Fruit fly (Drosophila melanogaster) whole organism, embryonic: ENCODE results near the gene Hsp70Aa.

Experiments
- Ada2b ChIP-seq: fragments of 200-800 bp; sonication (Bioruptor generic); IDR thresholded peaks from 2 replicates; pipeline ENCODE4 v1.3.6; 2022; ENCODE audit warnings: missing biosample characterization, missing genetic modification characterization
- Blimp-1 ChIP-seq: fragments of 200-800 bp; sonication (Bioruptor generic); optimal IDR thresholded peaks from 3 replicates; lab custom pipeline; 2018; ENCODE audit warnings: missing biosample characterization, missing genetic modification characterization, mild to moderate bottlenecking, moderate library complexity, missing genetic modification reagents
- CG11085 ChIP-seq: fragments of 200-800 bp; sonication (Bioruptor generic); IDR thresholded peaks from 2 replicates; pipeline ENCODE4 v1.3.6; 2022; ENCODE audit warnings: missing biosample characterization, missing genetic modification characterization
- CG11723 ChIP-seq: fragments of 200-800 bp; sonication (Bioruptor generic); optimal IDR thresholded peaks from 2 replicates; lab custom pipeline; 2017; ENCODE audit warnings: missing biosample characterization, mild to moderate bottlenecking, missing genetic modification characterization
- CG12391 ChIP-seq: fragments of 200-800 bp; sonication (Bioruptor generic); optimal IDR thresholded peaks from 3 replicates; lab custom pipeline; 2018; ENCODE audit warnings: missing biosample characterization, mild to moderate bottlenecking, missing genetic modification characterization, moderate library complexity
- CG14667 ChIP-seq: fragments of 200-800 bp; sonication (Bioruptor generic); IDR thresholded peaks from 2 replicates; pipeline ENCODE4 v1.3.6; 2022; ENCODE audit warnings: missing biosample characterization, missing genetic modification characterization
- CG14710 ChIP-seq: fragments of 200-800 bp; sonication (Bioruptor generic); optimal IDR thresholded peaks from 3 replicates; lab custom pipeline; 2019; ENCODE audit warnings: missing biosample characterization, mild to moderate bottlenecking, missing genetic modification characterization, moderate library complexity
- CG1603 ChIP-seq: fragments of 200-800 bp; sonication (Bioruptor generic); optimal IDR thresholded peaks from 2 replicates; lab custom pipeline; 2019; ENCODE audit warnings: missing biosample characterization, mild to moderate bottlenecking, missing genetic modification characterization, moderate library complexity
- CG17186 ChIP-seq: fragments of 200-800 bp; sonication (Bioruptor generic); optimal IDR thresholded peaks from 3 replicates; lab custom pipeline; 2017; ENCODE audit warnings: missing biosample characterization, missing genetic modification reagents, missing genetic modification characterization
- CG18599 ChIP-seq: fragments of 200-800 bp; sonication (Bioruptor generic); optimal IDR thresholded peaks from 3 replicates; lab custom pipeline; 2017; ENCODE audit warnings: missing biosample characterization, missing genetic modification characterization, mild to moderate bottlenecking, moderate library complexity, missing genetic modification reagents
- CG2120 ChIP-seq: fragments of 200-800 bp; sonication (Bioruptor generic); optimal IDR thresholded peaks from 3 replicates; lab custom pipeline; 2016; ENCODE audit warnings: missing biosample characterization, missing genetic modification characterization
- CG2199 ChIP-seq: fragments of 200-800 bp; sonication (Bioruptor generic); IDR thresholded peaks from 3 replicates; pipeline ENCODE4 v1.3.6; 2022; ENCODE audit warnings: missing biosample characterization, missing genetic modification characterization
- CG2202 ChIP-seq: fragments of 200-800 bp; sonication (Bioruptor generic); optimal IDR thresholded peaks from 2 replicates; lab custom pipeline; 2018; ENCODE audit warnings: missing biosample characterization, mild to moderate bottlenecking, missing genetic modification characterization
- CG2712 ChIP-seq: fragments of 200-800 bp; optimal IDR thresholded peaks from 3 replicates; lab custom pipeline; 2019; ENCODE audit warnings: missing biosample characterization, mild to moderate bottlenecking, missing genetic modification characterization, moderate library complexity
- CG31224 ChIP-seq: fragments of 200-800 bp; sonication (Bioruptor generic); IDR thresholded peaks from 2 replicates; pipeline ENCODE4 v1.3.6; 2022; ENCODE audit warnings: missing biosample characterization, missing genetic modification characterization
- CG3163 ChIP-seq: fragments of 200-800 bp; sonication (Bioruptor generic); optimal IDR thresholded peaks from 3 replicates; lab custom pipeline; 2016; ENCODE audit warnings: missing biosample characterization, missing genetic modification characterization
- CG8924 ChIP-seq: fragments of 200-800 bp; optimal IDR thresholded peaks from 3 replicates; lab custom pipeline; 2019; ENCODE audit warnings: missing biosample characterization, mild to moderate bottlenecking, missing genetic modification characterization, moderate library complexity
- CoRest ChIP-seq: fragments of 200-800 bp; sonication (Bioruptor generic); optimal IDR thresholded peaks from 3 replicates; lab custom pipeline; 2018; ENCODE audit warnings: missing biosample characterization, mild to moderate bottlenecking, missing genetic modification characterization, moderate library complexity
- Ets65A ChIP-seq: fragments of 200-800 bp; sonication (Bioruptor generic); peaks from one replicate; lab custom pipeline; 2016; ENCODE audit warnings: missing biosample characterization, missing genetic modification characterization
- H15 ChIP-seq: fragments of 200-800 bp; sonication (Bioruptor generic); IDR thresholded peaks from 3 replicates; pipeline ENCODE4 v1.3.6; 2022; ENCODE audit warnings: missing biosample characterization, missing genetic modification characterization
- HHEX ChIP-seq: fragments of 200-800 bp; sonication (Bioruptor generic); optimal IDR thresholded peaks from 3 replicates; lab custom pipeline; 2017; ENCODE audit warnings: missing biosample characterization, mild to moderate bottlenecking, missing genetic modification characterization, missing genetic modification reagents
- Jarid2 ChIP-seq: fragments of 200-800 bp; sonication (Bioruptor generic); optimal IDR thresholded peaks from 3 replicates; lab custom pipeline; 2017; ENCODE audit warnings: mild to moderate bottlenecking, missing biosample characterization, missing genetic modification reagents, missing genetic modification characterization
- Kr ChIP-seq: fragments of 200-800 bp; sonication (Bioruptor generic); optimal IDR thresholded peaks from 2 replicates; lab custom pipeline; 2017; ENCODE audit warnings: missing biosample characterization, mild to moderate bottlenecking, missing genetic modification characterization
- MBD-R2 ChIP-seq: fragments of 200-800 bp; sonication (Bioruptor generic); IDR thresholded peaks from 2 replicates; pipeline ENCODE4 v1.3.6; 2022; ENCODE audit warnings: missing biosample characterization, missing genetic modification characterization
- MESR4 ChIP-seq: fragments of 200-800 bp; sonication (Bioruptor generic); optimal IDR thresholded peaks from 2 replicates; lab custom pipeline; 2018; ENCODE audit warnings: missing biosample characterization, mild to moderate bottlenecking, missing genetic modification characterization, moderate library complexity
- Myb ChIP-seq: fragments of 200-800 bp; sonication (Bioruptor generic); optimal IDR thresholded peaks from 2 replicates; lab custom pipeline; 2016; ENCODE audit warnings: missing biosample characterization, missing genetic modification characterization
- Nf-YA ChIP-seq: fragments of 200-800 bp; sonication (Bioruptor generic); IDR thresholded peaks from 2 replicates; pipeline ENCODE4 v1.3.6; 2022; ENCODE audit warnings: missing biosample characterization, missing genetic modification characterization
- Nf-YC ChIP-seq: fragments of 200-800 bp; optimal IDR thresholded peaks from 3 replicates; lab custom pipeline; 2019; ENCODE audit warnings: missing biosample characterization, mild to moderate bottlenecking, missing genetic modification characterization, moderate library complexity
- Opbp ChIP-seq: fragments of 200-800 bp; sonication (Bioruptor generic); IDR thresholded peaks from 3 replicates; pipeline ENCODE4 v1.3.6; 2022; ENCODE audit warnings: missing biosample characterization, missing genetic modification characterization; ENCODE audit not compliant: partially characterized antibody
- Trl ChIP-seq, 3 experiments: fragments of >200 bp in 2 of 3; fragments of 200-800 bp in 1 of 3; sonication (Bioruptor generic) in 1 of 3; optimal IDR thresholded peaks; 2 replicates in 1 of 3; 3 replicates in 2 of 3; lab custom pipeline; 2016 to 2017; ENCODE audit warnings: missing biosample characterization in 1 of 3, missing genetic modification characterization in 1 of 3
- Vsx1 ChIP-seq: fragments of 200-800 bp; sonication (Bioruptor generic); optimal IDR thresholded peaks from 2 replicates; lab custom pipeline; 2017; ENCODE audit warnings: missing biosample characterization, mild to moderate bottlenecking, missing genetic modification characterization, missing genetic modification reagents
- ato ChIP-seq: fragments of 200-800 bp; sonication (Bioruptor generic); IDR thresholded peaks from 2 replicates; pipeline ENCODE4 v1.3.6; 2022; ENCODE audit warnings: missing biosample characterization, missing genetic modification characterization; ENCODE audit not compliant: partially characterized antibody
- chinmo ChIP-seq: fragments of 200-800 bp; sonication (Bioruptor generic); IDR thresholded peaks from 4 replicates; pipeline ENCODE4 v1.3.6; 2022; ENCODE audit warnings: missing biosample characterization, missing genetic modification characterization; ENCODE audit not compliant: partially characterized antibody
- ci ChIP-seq: fragments of 200-800 bp; sonication (Bioruptor generic); IDR thresholded peaks from 3 replicates; pipeline ENCODE4 v1.3.6; 2022; ENCODE audit warnings: missing biosample characterization, missing genetic modification characterization
- crp ChIP-seq, 2 experiments: fragments of 200-800 bp; sonication (Bioruptor generic); optimal IDR thresholded peaks; 2 replicates in 1 of 2; 3 replicates in 1 of 2; lab custom pipeline; 2017; ENCODE audit warnings: missing biosample characterization in 2 of 2, missing genetic modification characterization in 2 of 2, mild to moderate bottlenecking in 1 of 2, moderate library complexity in 1 of 2
- dm ChIP-seq: fragments of 200-800 bp; sonication (Bioruptor generic); optimal IDR thresholded peaks from 3 replicates; lab custom pipeline; 2016; ENCODE audit warnings: missing biosample characterization, missing genetic modification characterization
- gce ChIP-seq: fragments of 200-800 bp; sonication (Bioruptor generic); IDR thresholded peaks from 3 replicates; pipeline ENCODE4 v1.3.6; 2022; ENCODE audit warnings: missing biosample characterization, missing genetic modification characterization
- grau ChIP-seq: fragments of 200-800 bp; optimal IDR thresholded peaks from 3 replicates; lab custom pipeline; 2019; ENCODE audit warnings: missing biosample characterization, mild to moderate bottlenecking, missing genetic modification characterization, moderate library complexity
- kni ChIP-seq: fragments of 200-800 bp; sonication (Bioruptor generic); optimal IDR thresholded peaks from 3 replicates; lab custom pipeline; 2017; ENCODE audit warnings: mild to moderate bottlenecking, missing biosample characterization, missing genetic modification reagents, missing genetic modification characterization
- knrl ChIP-seq: fragments of 200-800 bp; sonication (Bioruptor generic); IDR thresholded peaks from 3 replicates; pipeline ENCODE4 v1.3.6; 2022; ENCODE audit warnings: missing biosample characterization, missing genetic modification characterization; ENCODE audit not compliant: partially characterized antibody
- nmo ChIP-seq: fragments of 200-800 bp; sonication (Bioruptor generic); optimal IDR thresholded peaks from 2 replicates; lab custom pipeline; 2018; ENCODE audit warnings: missing biosample characterization, mild to moderate bottlenecking, missing genetic modification characterization, moderate library complexity
- nom ChIP-seq: fragments of 200-800 bp; sonication (Bioruptor generic); optimal IDR thresholded peaks from 2 replicates; lab custom pipeline; 2017; ENCODE audit warnings: missing biosample characterization, missing genetic modification characterization, mild to moderate bottlenecking, moderate library complexity, missing genetic modification reagents
- oc ChIP-seq: fragments of 200-800 bp; sonication (Bioruptor generic); optimal IDR thresholded peaks from 2 replicates; lab custom pipeline; 2018; ENCODE audit warnings: missing biosample characterization, mild to moderate bottlenecking, missing genetic modification characterization, moderate library complexity
- phol ChIP-seq: fragments of 200-800 bp; sonication (Bioruptor generic); optimal IDR thresholded peaks from 3 replicates; lab custom pipeline; 2018; ENCODE audit warnings: missing biosample characterization, mild to moderate bottlenecking, missing genetic modification characterization, moderate library complexity
- pros ChIP-seq: fragments of 200-800 bp; sonication (Bioruptor generic); optimal IDR thresholded peaks from 3 replicates; lab custom pipeline; 2019; ENCODE audit warnings: missing biosample characterization, mild to moderate bottlenecking, missing genetic modification characterization, moderate library complexity
- sens ChIP-seq: fragments of 200-800 bp; sonication (Bioruptor generic); peaks from one replicate; lab custom pipeline; 2016; ENCODE audit warnings: missing biosample characterization, missing genetic modification characterization
- z ChIP-seq: fragments of 200-800 bp; sonication (Bioruptor generic); IDR thresholded peaks from 3 replicates; pipeline ENCODE4 v1.3.6; 2022; ENCODE audit warnings: missing biosample characterization, missing genetic modification characterization

Gene Hsp70Aa

DNA sequence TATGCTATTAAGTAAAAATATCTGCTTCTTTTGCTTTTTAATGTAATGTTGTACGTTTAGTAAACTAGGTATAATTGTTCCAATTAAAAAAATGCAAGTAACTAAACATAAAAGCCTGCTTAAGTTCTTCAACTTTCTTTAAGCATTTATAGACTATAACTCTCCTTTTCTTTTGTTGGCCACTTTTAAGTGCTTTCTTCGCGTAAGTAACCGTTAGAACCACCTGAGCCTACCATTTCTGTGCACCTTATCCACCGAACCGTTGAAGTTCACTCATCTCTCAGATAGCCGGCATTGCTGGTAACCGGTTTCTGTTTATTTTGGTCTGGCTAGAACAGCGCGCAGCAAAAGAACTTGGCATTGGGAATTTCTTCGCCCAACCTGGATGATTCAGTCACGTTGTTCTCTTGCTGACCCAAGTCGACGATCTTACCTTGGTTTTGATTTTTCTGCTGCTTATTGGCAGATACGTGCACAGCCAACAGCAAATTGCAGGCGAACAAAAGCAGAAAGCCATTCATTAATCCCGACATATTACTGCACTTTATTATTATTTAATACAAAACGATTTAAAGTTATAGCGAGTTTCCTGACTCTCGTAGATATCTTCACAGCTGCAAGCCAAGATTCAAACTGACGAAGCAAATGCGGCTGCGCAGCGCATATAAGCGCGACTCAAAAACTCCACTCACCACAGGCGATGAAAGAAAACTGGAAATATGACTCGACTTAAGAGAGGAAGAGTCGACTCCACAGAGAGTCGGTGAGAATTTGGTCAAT lies 20.4 kb upstream of the Hsp70Aa start, which contains the start of gene CG10005:
TSS of gene CG10005 (minus strand) at position 642 of the 780 bp plus-strand sequence.
- TF ChIP-seq CG31224 (GFP tag; lab: Robert Waterston, UW) (0 out of 2 replicates have a peak, but pooled peaks have one; percentile 6), Kr (GFP tag; lab: Kevin White, UChicago) (no peak), nom (peak; percentile 60), CG2199 (peak; percentile 18; the same call in 1 of the 3 replicates), pros (peak; percentile 2), CG18599 (no peak), gce (GFP tag; lab: Robert Waterston, UW) (no peak), Jarid2 (GFP tag; lab: Kevin White, UChicago) (peak; percentile 77), CG12391 (tag; lab: Kevin White, UChicago) (no peak), Trl (optimal IDR thresholded peaks at IDR 0.05; lab: Kevin White, UChicago) (peak; percentile 40 to 67), Trl (GFP tag; optimal IDR thresholded peaks at IDR 0.05; lab: Kevin White, UChicago) (no peak), Ets65A (GFP tag; lab: Kevin White, UChicago) (no peak), CG11723 (GFP tag; lab: Kevin White, UChicago) (no peak), oc (peak; percentile 20), kni (GFP tag; lab: Kevin White, UChicago) (peak; percentile 69), HHEX (no peak), Blimp-1 (GFP tag; lab: Kevin White, UChicago) (peak; percentile 90), H15 (0 out of 3 replicates have a peak, but pooled peaks have one; percentile 12), chinmo (GFP tag; lab: Robert Waterston, UW) (0 out of 4 replicates have a peak, but pooled peaks have one; percentile 65), z (GFP tag; lab: Robert Waterston, UW) (peak; percentile 89), CG2120 (no peak), dm (GFP tag; lab: Kevin White, UChicago) (no peak), sens (GFP tag; lab: Kevin White, UChicago) (peak; percentile 62), CG3163 (GFP tag; lab: Kevin White, UChicago) (peak; percentile 90), CG2202 (tag; lab: Kevin White, UChicago) (peak; percentile 7), CG2712 (tag; lab: Kevin White, UChicago) (no peak), CG11085 (GFP tag; lab: Robert Waterston, UW) (0 out of 2 replicates have a peak, but pooled peaks have one; percentile 26), ato (peak; percentile 29; the same call in 1 of the 2 replicates)

- TF ChIP-seq Nf-YA (GFP tag; lab: Robert Waterston, UW): no peak
- no peak for TF ChIP-seq Vsx1 (GFP tag; lab: Kevin White, UChicago)
- TF ChIP-seq CG8924 (tag; lab: Kevin White, UChicago): peak; percentile 20
- peak; percentile 59 for TF ChIP-seq CG14710 (tag; lab: Kevin White, UChicago)
- peak; percentile 37 for TF ChIP-seq MESR4 (GFP tag; lab: Kevin White, UChicago)
- TF ChIP-seq CG1603: peak; percentile 71
- peak; percentile 19 for TF ChIP-seq Nf-YC
- TF ChIP-seq CG14667 (GFP tag; lab: Robert Waterston, UW): no peak
- peak; percentile 39 for TF ChIP-seq phol (tag; lab: Kevin White, UChicago)
- peak; percentile 25 for TF ChIP-seq CG2712 (tag; lab: Kevin White, UChicago)
- peak in 1 of 2 experiments; percentile 13 for TF ChIP-seq crp (GFP tag; optimal IDR thresholded peaks at IDR 0.05; lab: Kevin White, UChicago)
- TF ChIP-seq MBD-R2 (GFP tag; lab: Robert Waterston, UW): peak; percentile 78
- peak; percentile 25 for TF ChIP-seq nmo (GFP tag; lab: Kevin White, UChicago)
- no peak for TF ChIP-seq Ada2b (GFP tag; lab: Robert Waterston, UW)
- peak; percentile 30 for TF ChIP-seq CoRest (tag; lab: Kevin White, UChicago)
- peak; percentile 12 for TF ChIP-seq CG17186 (GFP tag; lab: Kevin White, UChicago)
- peak; percentile 13 for TF ChIP-seq grau (tag; lab: Kevin White, UChicago)
- no peak for TF ChIP-seq Opbp (GFP tag; lab: Robert Waterston, UW)
- peak; percentile 33; the same call in 1 of the 3 replicates for TF ChIP-seq knrl (GFP tag; lab: Robert Waterston, UW)
- TF ChIP-seq CG12391 (tag; lab: Kevin White, UChicago): peak; percentile 26
- peak; percentile 61 for TF ChIP-seq Myb (GFP tag; lab: Kevin White, UChicago)
- peak; percentile 62; the same call in 2 of the 3 replicates for TF ChIP-seq ci (GFP tag; lab: Robert Waterston, UW)
These were observed 18.3 kb upstream of the Hsp70Aa start, which contains the start of gene Tango9 for dm6 chr3R:11974631-11975030. Gene Tango9, minus strand, starts transcription at chr3R:11974910.
